Worm (Caenorhabditis elegans) whole organism, L2 larva: ENCODE measurements around the gene C36B7.1.

Experiments used
- C34F6.9 ChIP-seq: fragments of 150-350 bp; optimal IDR thresholded peaks from 2 replicates; lab custom pipeline; 2014; ENCODE audit warnings: missing biosample characterization, missing genetic modification characterization
- ZK546.5 ChIP-seq: sonication (generic microtip); optimal IDR thresholded peaks from 2 replicates; lab custom pipeline; 2017; ENCODE audit warnings: missing biosample characterization, missing genetic modification characterization
- alr-1 ChIP-seq: fragments of 150-350 bp; optimal IDR thresholded peaks from 2 replicates; lab custom pipeline; 2014; ENCODE audit warnings: missing biosample characterization, missing genetic modification characterization
- aly-2 ChIP-seq: fragments of 150-350 bp; optimal IDR thresholded peaks from 2 replicates; lab custom pipeline; 2014; ENCODE audit warnings: missing biosample characterization, missing genetic modification characterization
- blmp-1 ChIP-seq: sonication (generic microtip); optimal IDR thresholded peaks from 2 replicates; lab custom pipeline; 2017; ENCODE audit warnings: missing genetic modification characterization, mild to moderate bottlenecking, missing compliant biosample characterization, antibody characterized with exemption, moderate library complexity; ENCODE audit not compliant: insufficient read depth
- ceh-16 ChIP-seq: fragments of 150-350 bp; optimal IDR thresholded peaks from 2 replicates; lab custom pipeline; 2014; ENCODE audit warnings: missing biosample characterization, missing genetic modification characterization
- ceh-82 ChIP-seq: fragments of 150-350 bp; optimal IDR thresholded peaks from 2 replicates; lab custom pipeline; 2014; ENCODE audit warnings: missing biosample characterization, missing genetic modification characterization
- crh-2 ChIP-seq: sonication (generic microtip); optimal IDR thresholded peaks from 2 replicates; lab custom pipeline; 2017; ENCODE audit warnings: missing biosample characterization, missing genetic modification characterization
- elt-3 ChIP-seq: sonication (generic microtip); optimal IDR thresholded peaks from 2 replicates; lab custom pipeline; 2017; ENCODE audit warnings: missing biosample characterization, missing genetic modification characterization
- fos-1 ChIP-seq: fragments of 150-350 bp; optimal IDR thresholded peaks from 2 replicates; lab custom pipeline; 2014; ENCODE audit warnings: missing biosample characterization, missing genetic modification characterization
- gmeb-1 ChIP-seq: fragments of 150-350 bp; optimal IDR thresholded peaks from 2 replicates; lab custom pipeline; 2014; ENCODE audit warnings: missing biosample characterization, missing genetic modification characterization
- lin-13 ChIP-seq: fragments of 150-350 bp; optimal IDR thresholded peaks from 2 replicates; lab custom pipeline; 2014; ENCODE audit warnings: missing biosample characterization, missing genetic modification reagents, missing genetic modification characterization
- lin-39 ChIP-seq: fragments of 150-350 bp; optimal IDR thresholded peaks from 2 replicates; lab custom pipeline; 2014; ENCODE audit warnings: missing biosample characterization, missing genetic modification reagents, missing genetic modification characterization
- mab-5 ChIP-seq: fragments of 150-350 bp; optimal IDR thresholded peaks from 2 replicates; lab custom pipeline; 2014; ENCODE audit warnings: missing biosample characterization, missing genetic modification characterization
- mdl-1 ChIP-seq, 2 experiments: fragments of 150-350 bp in 1 of 2; sonication (generic microtip) in 1 of 2; optimal IDR thresholded peaks; 2 replicates each; lab custom pipeline; 2017; ENCODE audit warnings: missing biosample characterization in 2 of 2, missing genetic modification characterization in 2 of 2
- nhr-10 ChIP-seq: sonication (generic microtip); optimal IDR thresholded peaks from 2 replicates; lab custom pipeline; 2017; ENCODE audit warnings: missing biosample characterization, missing genetic modification characterization
- nhr-11 ChIP-seq: fragments of 150-350 bp; optimal IDR thresholded peaks from 2 replicates; lab custom pipeline; 2014; ENCODE audit warnings: missing biosample characterization, missing genetic modification characterization
- nhr-129 ChIP-seq: fragments of 150-350 bp; optimal IDR thresholded peaks from 2 replicates; lab custom pipeline; 2014; ENCODE audit warnings: missing biosample characterization, missing genetic modification characterization
- nhr-21 ChIP-seq: fragments of 150-350 bp; optimal IDR thresholded peaks from 2 replicates; lab custom pipeline; 2014; ENCODE audit warnings: missing biosample characterization, missing genetic modification characterization
- nhr-23 ChIP-seq: fragments of 150-350 bp; optimal IDR thresholded peaks from 2 replicates; lab custom pipeline; 2014; ENCODE audit warnings: missing biosample characterization, missing genetic modification reagents, missing genetic modification characterization
- nhr-237 ChIP-seq: fragments of 150-350 bp; optimal IDR thresholded peaks from 2 replicates; lab custom pipeline; 2014; ENCODE audit warnings: missing biosample characterization, missing genetic modification characterization
- nhr-6 ChIP-seq: fragments of 150-350 bp; optimal IDR thresholded peaks from 2 replicates; lab custom pipeline; 2014; ENCODE audit warnings: missing biosample characterization, missing genetic modification characterization
- peb-1 ChIP-seq: fragments of 150-350 bp; optimal IDR thresholded peaks from 2 replicates; lab custom pipeline; 2014; ENCODE audit warnings: missing biosample characterization, missing genetic modification characterization
- sem-4 ChIP-seq: fragments of 150-350 bp; optimal IDR thresholded peaks from 2 replicates; lab custom pipeline; 2014; ENCODE audit warnings: missing biosample characterization, missing genetic modification reagents, missing genetic modification characterization
- skn-1 ChIP-seq: sonication (generic microtip); optimal IDR thresholded peaks from 2 replicates; lab custom pipeline; 2017; ENCODE audit warnings: missing biosample characterization, missing genetic modification characterization
- sma-9 ChIP-seq, 2 experiments: fragments of 150-350 bp in 1 of 2; sonication (generic microtip) in 1 of 2; optimal IDR thresholded peaks; 2 replicates each; lab custom pipeline; 2014 to 2016; ENCODE audit warnings: missing genetic modification characterization in 2 of 2, mild to moderate bottlenecking in 1 of 2, missing biosample characterization in 1 of 2, missing compliant biosample characterization in 1 of 2, missing genetic modification reagents in 1 of 2, moderate library complexity in 1 of 2
- unc-39 ChIP-seq: fragments of 150-350 bp; optimal IDR thresholded peaks from 2 replicates; lab custom pipeline; 2014; ENCODE audit warnings: missing biosample characterization, missing genetic modification characterization
- unc-55 ChIP-seq: fragments of 150-350 bp; sonication (generic microtip); optimal IDR thresholded peaks from 3 replicates; lab custom pipeline; 2014; ENCODE audit warnings: missing biosample characterization, missing genetic modification reagents, missing genetic modification characterization
- zag-1 ChIP-seq: fragments of 150-350 bp; optimal IDR thresholded peaks from 2 replicates; lab custom pipeline; 2014; ENCODE audit warnings: missing biosample characterization, missing genetic modification characterization
- ztf-1 ChIP-seq: fragments of 200-800 bp; sonication (Bioruptor generic); conservative IDR thresholded peaks from 2 replicates; pipeline ENCODE4 v1.3.6; 2022; ENCODE audit warnings: missing genetic modification characterization, missing compliant biosample characterization
- ztf-4 ChIP-seq: fragments of 150-350 bp; optimal IDR thresholded peaks from 2 replicates; lab custom pipeline; 2014; ENCODE audit warnings: missing biosample characterization, missing genetic modification characterization

C36B7.1 gene

ce11 chrX:7131206-7131605, 18.5 kb downstream of the C36B7.1 start:
- TF ChIP-seq unc-39 (tag; lab: Kevin White, UChicago): no peak
- no peak for TF ChIP-seq sma-9 (GFP tag; optimal IDR thresholded peaks at IDR 0.05; lab: Kevin White, UChicago)
- TF ChIP-seq sma-9 (tag; optimal IDR thresholded peaks at IDR 0.05; lab: Kevin White, UChicago): no peak
- no peak for TF ChIP-seq lin-13
- TF ChIP-seq blmp-1 (tag; lab: Kevin White, UChicago): no peak
- no peak for TF ChIP-seq C34F6.9 (tag; lab: Kevin White, UChicago)
- no peak for TF ChIP-seq aly-2 (tag; lab: Kevin White, UChicago)
- no peak for TF ChIP-seq ceh-82
- TF ChIP-seq skn-1 (tag; lab: Kevin White, UChicago): no peak
- no peak for TF ChIP-seq fos-1 (tag; lab: Kevin White, UChicago)
- no peak for TF ChIP-seq ZK546.5 (tag; lab: Kevin White, UChicago)
- no peak for TF ChIP-seq sem-4 (tag; lab: Kevin White, UChicago)
- TF ChIP-seq nhr-11 (tag; lab: Kevin White, UChicago): no peak

ce11 chrX:7139614-7140013, 26.9 kb downstream of the C36B7.1 start, which contains the start of gene clec-86:
Gene clec-86 (plus strand): TSS chrX:7139875.
- peak; percentile 3 for TF ChIP-seq fos-1 (tag; lab: Kevin White, UChicago)
- no peak for TF ChIP-seq ztf-4
- no peak for TF ChIP-seq mdl-1 (tag; optimal IDR thresholded peaks at IDR 0.05; lab: Kevin White, UChicago)
- TF ChIP-seq blmp-1 (tag; lab: Kevin White, UChicago): no peak
- TF ChIP-seq mab-5: no peak
- TF ChIP-seq ceh-16 (tag; lab: Kevin White, UChicago): no peak
- no peak for TF ChIP-seq nhr-237 (tag; lab: Kevin White, UChicago)
- TF ChIP-seq unc-55: no peak
- TF ChIP-seq, all 48 proteins: peak for 1

ce11 chrX:7140682-7141254, 28.1 kb downstream of the C36B7.1 start:
- peak; percentile 3 for TF ChIP-seq fos-1 (tag; lab: Kevin White, UChicago)
- no peak for TF ChIP-seq mab-5

ce11 chrX:7143515-7143914, 30.8 kb downstream of the C36B7.1 start, which contains the start of gene alh-10:
Gene alh-10 (minus strand): TSS chrX:7143641.
- TF ChIP-seq nhr-23 (tag; lab: Kevin White, UChicago) (no peak), aly-2 (tag; lab: Kevin White, UChicago) (no peak), ceh-16 (tag; lab: Kevin White, UChicago) (no peak), nhr-11 (tag; lab: Kevin White, UChicago) (no peak), ztf-1 (GFP tag; lab: Robert Waterston, UW) (no peak), nhr-10 (tag; lab: Kevin White, UChicago) (no peak), nhr-6 (tag; lab: Kevin White, UChicago) (no peak), nhr-129 (tag; lab: Kevin White, UChicago) (no peak), peb-1 (tag; lab: Kevin White, UChicago) (no peak), zag-1 (tag; lab: Kevin White, UChicago) (no peak), unc-39 (tag; lab: Kevin White, UChicago) (no peak), ceh-82 (no peak), gmeb-1 (tag; lab: Kevin White, UChicago) (no peak), sma-9 (GFP tag; optimal IDR thresholded peaks at IDR 0.05; lab: Kevin White, UChicago) (no peak), sma-9 (tag; optimal IDR thresholded peaks at IDR 0.05; lab: Kevin White, UChicago) (no peak), lin-39 (tag; lab: Kevin White, UChicago) (no peak), nhr-21 (tag; lab: Kevin White, UChicago) (no peak), elt-3 (no peak), crh-2 (no peak), sem-4 (tag; lab: Kevin White, UChicago) (no peak), skn-1 (tag; lab: Kevin White, UChicago) (no peak)

ce11 chrX:7149670-7150069, 37.0 kb downstream of the C36B7.1 start:
- TF ChIP-seq C34F6.9 (tag; lab: Kevin White, UChicago) (no peak), alr-1 (tag; lab: Kevin White, UChicago) (no peak), unc-39 (tag; lab: Kevin White, UChicago) (no peak), crh-2 (no peak), ztf-1 (GFP tag; lab: Robert Waterston, UW) (no peak), zag-1 (tag; lab: Kevin White, UChicago) (no peak), nhr-11 (tag; lab: Kevin White, UChicago) (no peak), nhr-23 (tag; lab: Kevin White, UChicago) (no peak), elt-3 (no peak)
